Worm (Caenorhabditis elegans) whole organism, midembryonic: ENCODE results near the gene C04A11.5.
A peak's percentile ranks its signal among the peaks of the same experiment; 100 is the strongest.

Experiments used
- T22C8.4 ChIP-seq: fragments of 200-800 bp; sonication (Bioruptor generic); IDR thresholded peaks from 2 replicates; pipeline ENCODE4 v1.3.6; 2022; ENCODE audit warnings: missing genetic modification characterization, missing compliant biosample characterization
- cog-1 ChIP-seq: sonication (generic microtip); optimal IDR thresholded peaks from 2 replicates; lab custom pipeline; 2016; ENCODE audit warnings: missing genetic modification characterization, missing compliant biosample characterization
- flt-1 ChIP-seq: fragments of 200-800 bp; sonication (Bioruptor generic); IDR thresholded peaks from 2 replicates; pipeline ENCODE4 v1.3.6; 2022; ENCODE audit warnings: missing genetic modification characterization, missing compliant biosample characterization
- klf-2 ChIP-seq: fragments of 200-800 bp; sonication (Bioruptor generic); conservative IDR thresholded peaks from 2 replicates; pipeline ENCODE4 v1.3.6; 2022; ENCODE audit warnings: missing genetic modification reagents, missing genetic modification characterization, missing compliant biosample characterization
- med-1 ChIP-seq: sonication (generic microtip); optimal IDR thresholded peaks from 2 replicates; lab custom pipeline; 2017; ENCODE audit warnings: missing genetic modification characterization, mild to moderate bottlenecking, missing compliant biosample characterization, antibody characterized with exemption, missing genetic modification reagents; ENCODE audit not compliant: insufficient read depth
- ref-1 ChIP-seq: fragments of 200-800 bp; sonication (Bioruptor generic); conservative IDR thresholded peaks from 2 replicates; pipeline ENCODE4 v1.3.6; 2022; ENCODE audit warnings: missing genetic modification reagents, missing genetic modification characterization, missing compliant biosample characterization
- tab-1 ChIP-seq: fragments of 200-800 bp; sonication (Bioruptor generic); IDR thresholded peaks from 2 replicates; pipeline ENCODE4 v1.3.6; 2022; ENCODE audit warnings: missing genetic modification characterization, missing compliant biosample characterization
- ztf-23 ChIP-seq: fragments of 200-800 bp; sonication (Bioruptor generic); IDR thresholded peaks from 2 replicates; pipeline ENCODE4 v1.3.6; 2022; ENCODE audit warnings: missing genetic modification reagents, missing genetic modification characterization, missing compliant biosample characterization
- ztf-29 ChIP-seq: fragments of 200-800 bp; sonication (Bioruptor generic); IDR thresholded peaks from 2 replicates; pipeline ENCODE4 v1.3.6; 2022; ENCODE audit warnings: missing genetic modification reagents, missing genetic modification characterization, missing compliant biosample characterization

Gene C04A11.5

DNA sequence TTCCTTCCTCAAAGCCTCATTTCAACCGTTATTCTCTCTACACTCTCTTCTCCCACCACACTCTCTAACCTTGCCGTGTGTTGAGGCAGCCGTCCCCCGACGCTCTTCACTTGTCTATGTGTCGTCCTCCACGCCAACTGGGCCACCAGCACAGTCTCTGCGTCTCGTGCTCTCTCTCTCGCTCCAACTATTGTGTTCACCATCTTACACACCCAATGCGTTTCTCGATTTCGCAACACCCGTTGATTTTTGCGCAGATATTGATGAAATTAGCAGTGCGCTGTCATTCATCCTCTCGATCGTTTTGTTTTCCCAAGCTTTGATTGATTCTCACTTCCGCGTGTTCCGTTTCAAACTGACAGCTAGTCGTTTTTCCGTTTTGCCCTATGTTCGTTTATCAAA is 22.7 kb downstream of the C04A11.5 start:
- TF ChIP-seq cog-1 (tag; lab: Kevin White, UChicago) (peak; percentile 75), tab-1 (GFP tag; lab: Robert Waterston, UW) (no peak)

- TF ChIP-seq tab-1 (GFP tag; lab: Robert Waterston, UW) (no peak), ref-1 (GFP tag; lab: Robert Waterston, UW) (no peak), med-1 (no peak), T22C8.4 (no peak), ztf-23 (GFP tag; lab: Robert Waterston, UW) (no peak), ztf-29 (GFP tag; lab: Robert Waterston, UW) (no peak)
These were observed 23.3 kb downstream of the C04A11.5 start, which contains the start of gene adm-2 for ce11 chrX:13687655-13688054. TSS of gene adm-2 (plus strand) at chrX:13687955.

- TF ChIP-seq tab-1 (GFP tag; lab: Robert Waterston, UW) (no peak), ztf-29 (GFP tag; lab: Robert Waterston, UW) (no peak), klf-2 (GFP tag; lab: Robert Waterston, UW) (no peak), cog-1 (tag; lab: Kevin White, UChicago) (no peak), med-1 (no peak), T22C8.4 (no peak), ref-1 (GFP tag; lab: Robert Waterston, UW) (no peak), ztf-23 (GFP tag; lab: Robert Waterston, UW) (no peak), flt-1 (GFP tag; lab: Robert Waterston, UW) (no peak)
These were observed 25.9 kb downstream of the C04A11.5 start for ce11 chrX:13690333-13690732.

ce11 chrX:13696152-13696551 is 31.8 kb downstream of the C04A11.5 start:
- TF ChIP-seq klf-2 (GFP tag; lab: Robert Waterston, UW) (no peak), med-1 (no peak), flt-1 (GFP tag; lab: Robert Waterston, UW) (no peak)

- TF ChIP-seq flt-1 (GFP tag; lab: Robert Waterston, UW) (0 out of 2 replicates have a peak, but pooled peaks have one; percentile 44), med-1 (no peak)
These were observed 33.1 kb downstream of the C04A11.5 start for ce11 chrX:13697520-13697919.

DNA sequence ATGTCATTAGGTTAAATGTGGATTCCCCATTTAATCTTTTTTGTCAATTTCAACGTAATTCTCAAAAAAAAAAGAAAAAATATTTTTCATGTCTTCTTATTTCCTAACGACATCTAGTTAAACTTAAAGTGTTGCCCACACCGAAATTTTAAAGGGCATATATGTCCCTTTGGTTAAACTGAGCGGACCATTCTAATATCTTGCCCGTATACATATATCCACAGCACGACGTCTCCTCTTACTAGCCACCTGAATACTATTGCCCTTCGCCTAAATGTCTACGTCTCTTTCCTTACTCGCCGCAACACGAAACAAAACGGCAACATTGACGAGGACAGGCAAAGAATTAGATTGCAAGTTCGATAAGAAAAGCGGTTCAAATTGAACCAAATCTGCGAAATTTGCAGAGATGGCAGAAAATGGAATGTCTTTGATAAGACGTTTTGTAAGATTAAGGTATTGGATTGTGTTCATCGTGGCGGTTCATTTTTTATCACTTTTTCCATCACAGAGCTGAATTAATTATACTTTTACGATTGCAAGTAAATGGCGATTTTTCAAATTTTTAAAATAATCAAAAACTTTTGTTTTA is 36.4 kb downstream of the C04A11.5 start:
- TF ChIP-seq tab-1 (GFP tag; lab: Robert Waterston, UW) = peak; percentile 64; the same call in 1 of the 2 replicates
- peak; percentile 69 for TF ChIP-seq klf-2 (GFP tag; lab: Robert Waterston, UW)
- peak; percentile 55; the same call in 1 of the 2 replicates for TF ChIP-seq T22C8.4
- TF ChIP-seq ztf-29 (GFP tag; lab: Robert Waterston, UW) = peak; percentile 56; the same call in 1 of the 2 replicates
- peak; percentile 98 for TF ChIP-seq cog-1 (tag; lab: Kevin White, UChicago)
- peak; percentile 88 for TF ChIP-seq flt-1 (GFP tag; lab: Robert Waterston, UW)
- TF ChIP-seq med-1 = peak; percentile 51
- no peak for TF ChIP-seq ref-1 (GFP tag; lab: Robert Waterston, UW)
- peak; percentile 84 for TF ChIP-seq ztf-23 (GFP tag; lab: Robert Waterston, UW)

DNA sequence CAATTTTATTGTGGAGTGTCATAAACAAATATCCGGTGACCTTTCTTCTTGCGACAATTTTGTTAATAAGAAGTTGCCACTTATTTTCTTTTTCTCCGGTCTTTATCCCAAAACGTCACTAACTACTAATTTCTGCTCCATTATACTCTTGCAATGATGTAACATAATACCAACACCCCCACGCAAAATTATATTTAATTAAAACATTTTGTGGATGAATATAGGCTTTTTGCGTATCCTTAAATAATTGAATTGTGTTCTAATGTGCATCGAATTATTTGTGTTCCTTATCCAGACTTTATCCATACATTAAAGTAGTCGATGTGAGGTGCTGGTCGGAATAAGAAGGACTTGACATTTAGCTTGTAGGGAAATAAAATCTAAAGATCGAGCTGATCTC is 38.5 kb downstream of the C04A11.5 start:
- TF ChIP-seq flt-1 (GFP tag; lab: Robert Waterston, UW) = no peak

ce11 chrX:13706607-13707006 is 42.2 kb downstream of the C04A11.5 start, which contains the start of gene K02D3.1:
TSS of gene K02D3.1 (plus strand) at chrX:13706907.
- TF ChIP-seq med-1 (no peak), ztf-29 (GFP tag; lab: Robert Waterston, UW) (no peak), T22C8.4 (no peak), flt-1 (GFP tag; lab: Robert Waterston, UW) (no peak), ztf-23 (GFP tag; lab: Robert Waterston, UW) (no peak), cog-1 (tag; lab: Kevin White, UChicago) (no peak), tab-1 (GFP tag; lab: Robert Waterston, UW) (no peak), klf-2 (GFP tag; lab: Robert Waterston, UW) (no peak), ref-1 (GFP tag; lab: Robert Waterston, UW) (no peak)

- TF ChIP-seq ztf-29 (GFP tag; lab: Robert Waterston, UW) (no peak), ref-1 (GFP tag; lab: Robert Waterston, UW) (no peak), med-1 (no peak), flt-1 (GFP tag; lab: Robert Waterston, UW) (no peak), klf-2 (GFP tag; lab: Robert Waterston, UW) (no peak), tab-1 (GFP tag; lab: Robert Waterston, UW) (no peak), ztf-23 (GFP tag; lab: Robert Waterston, UW) (no peak), cog-1 (tag; lab: Kevin White, UChicago) (no peak), T22C8.4 (no peak)
These were observed 44.7 kb downstream of the C04A11.5 start for ce11 chrX:13709060-13709459.

DNA sequence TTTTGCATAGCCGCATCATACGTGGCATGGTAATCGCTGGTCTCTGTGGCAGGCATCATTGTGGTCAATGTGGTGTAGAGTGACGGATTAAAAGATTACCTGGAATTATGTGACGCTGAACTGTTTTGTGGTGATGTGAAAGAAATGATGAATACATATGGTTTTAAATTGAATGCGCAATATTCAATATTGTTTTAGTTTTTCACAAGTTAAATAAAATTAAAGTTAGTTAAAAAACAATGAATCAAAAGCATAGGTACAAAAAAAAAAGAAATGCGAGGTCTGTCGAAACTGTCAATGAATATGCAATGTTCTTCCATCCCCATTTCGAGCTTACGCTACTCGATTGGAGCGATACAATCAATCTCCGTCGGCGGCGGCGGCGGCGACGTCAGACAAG is 47.5 kb downstream of the C04A11.5 start, which contains the start of gene K02D3.2:
Gene K02D3.2 (minus strand): TSS at position 101 of the 400 bp plus-strand sequence.
- TF ChIP-seq ref-1 (GFP tag; lab: Robert Waterston, UW) = no peak
- no peak for TF ChIP-seq ztf-23 (GFP tag; lab: Robert Waterston, UW)
- TF ChIP-seq klf-2 (GFP tag; lab: Robert Waterston, UW) = no peak
- no peak for TF ChIP-seq flt-1 (GFP tag; lab: Robert Waterston, UW)
- TF ChIP-seq T22C8.4 = no peak
- no peak for TF ChIP-seq ztf-29 (GFP tag; lab: Robert Waterston, UW)
- no peak for TF ChIP-seq med-1
- no peak for TF ChIP-seq cog-1 (tag; lab: Kevin White, UChicago)
- TF ChIP-seq tab-1 (GFP tag; lab: Robert Waterston, UW) = no peak
